Worm (Caenorhabditis elegans) whole organism, young adult: ENCODE measurements around the gene C05C10.3.

Experiments
- F49E8.2 ChIP-seq: sonication (generic microtip); optimal IDR thresholded peaks from 3 replicates; lab custom pipeline; 2017; ENCODE audit warnings: missing genetic modification characterization, mild to moderate bottlenecking, missing compliant biosample characterization, antibody characterized with exemption, moderate library complexity; ENCODE audit not compliant: insufficient read depth
- aptf-3 ChIP-seq: fragments of 200-800 bp; sonication (Bioruptor generic); IDR thresholded peaks from 2 replicates; pipeline ENCODE4 v1.3.6; 2022; ENCODE audit warnings: missing genetic modification characterization, missing compliant biosample characterization
- dpl-1 ChIP-seq: fragments of 150-350 bp; optimal IDR thresholded peaks from 2 replicates; lab custom pipeline; 2014; ENCODE audit warnings: missing biosample characterization, missing genetic modification reagents, missing genetic modification characterization
- rec-8 ChIP-seq, 2 experiments: sonication (generic microtip); optimal IDR thresholded peaks; 2 replicates each; lab custom pipeline; 2016; ENCODE audit warnings: mild to moderate bottlenecking in 2 of 2, missing genetic modification characterization in 2 of 2, missing genetic modification reagents in 2 of 2, missing genotype in 2 of 2, missing biosample characterization in 1 of 2, missing compliant biosample characterization in 1 of 2, moderate library complexity in 1 of 2

ce11 chrII:9886216-9886615 is 50.5 kb downstream of the C05C10.3 start, which contains the start of gene algn-8:
- TF ChIP-seq F49E8.2 (no peak), rec-8 (tag; optimal IDR thresholded peaks at IDR 0.05; lab: Kevin White, UChicago) (no peak), dpl-1 (GFP tag; lab: Kevin White, UChicago) (no peak), aptf-3 (GFP tag; lab: Robert Waterston, UW) (0 out of 2 replicates have a peak, but pooled peaks have one; percentile 66)
